Worm (Caenorhabditis elegans) whole organism, L4 larva: Measurements from ENCODE around the gene sax-2.
A peak's percentile ranks its signal among the peaks of the same experiment; 100 is the strongest.

Source experiments
- attf-4 ChIP-seq: sonication (generic microtip); optimal IDR thresholded peaks from 3 replicates; lab custom pipeline; 2017; ENCODE audit warnings: missing biosample characterization, missing genetic modification characterization
- ces-1 ChIP-seq: fragments of 150-350 bp; sonication (generic microtip); optimal IDR thresholded peaks from 4 replicates; lab custom pipeline; 2014; ENCODE audit warnings: missing biosample characterization, missing genetic modification reagents, missing genetic modification characterization
- daf-12 ChIP-seq: fragments of 150-350 bp; optimal IDR thresholded peaks from 2 replicates; lab custom pipeline; 2014; ENCODE audit warnings: missing biosample characterization, missing genetic modification reagents, missing genetic modification characterization
- daf-19 ChIP-seq: fragments of 200-800 bp; sonication (Bioruptor generic); conservative IDR thresholded peaks from 2 replicates; pipeline ENCODE4 v1.3.6; 2022; ENCODE audit warnings: missing genetic modification characterization, missing compliant biosample characterization
- gei-8 ChIP-seq: fragments of 200-800 bp; sonication (Bioruptor generic); optimal IDR thresholded peaks from 2 replicates; lab custom pipeline; 2018; ENCODE audit warnings: mild to moderate bottlenecking, missing genetic modification characterization, missing compliant biosample characterization
- madf-9 ChIP-seq: fragments of 200-800 bp; sonication (Bioruptor generic); conservative IDR thresholded peaks from 2 replicates; pipeline ENCODE4 v1.3.6; 2022; ENCODE audit warnings: missing genetic modification reagents, missing genetic modification characterization, missing compliant biosample characterization
- mep-1 ChIP-seq: fragments of 150-350 bp; sonication (generic microtip); optimal IDR thresholded peaks from 3 replicates; lab custom pipeline; 2014; ENCODE audit warnings: missing biosample characterization, missing genetic modification characterization
- nhr-25 ChIP-seq: sonication (generic microtip); optimal IDR thresholded peaks from 2 replicates; lab custom pipeline; 2017; ENCODE audit warnings: missing genetic modification characterization, mild to moderate bottlenecking, missing compliant biosample characterization, antibody characterized with exemption, moderate library complexity, borderline replicate concordance; ENCODE audit not compliant: insufficient read depth
- nhr-77 ChIP-seq: fragments of 150-350 bp; optimal IDR thresholded peaks from 2 replicates; lab custom pipeline; 2014; ENCODE audit warnings: missing biosample characterization, missing genetic modification characterization
- snpc-4 ChIP-seq: fragments of 150-350 bp; optimal IDR thresholded peaks from 2 replicates; lab custom pipeline; 2014; ENCODE audit warnings: missing biosample characterization, missing genetic modification characterization
- spr-1 ChIP-seq: sonication (generic microtip); optimal IDR thresholded peaks from 2 replicates; lab custom pipeline; 2016; ENCODE audit warnings: mild to moderate bottlenecking, missing genetic modification characterization, missing compliant biosample characterization
- unc-130 ChIP-seq: sonication (generic microtip); optimal IDR thresholded peaks from 2 replicates; lab custom pipeline; 2016; ENCODE audit warnings: missing genetic modification reagents, missing genetic modification characterization, missing compliant biosample characterization
- ztf-11 ChIP-seq: fragments of 150-350 bp; optimal IDR thresholded peaks from 2 replicates; lab custom pipeline; 2014; ENCODE audit warnings: missing biosample characterization, missing genetic modification characterization

- TF ChIP-seq mep-1 (tag; lab: Kevin White, UChicago), result no peak
- TF ChIP-seq snpc-4, result no peak
- TF ChIP-seq nhr-77 (tag; lab: Kevin White, UChicago), result peak; percentile 16
- TF ChIP-seq unc-130, result no peak
- TF ChIP-seq daf-12 (tag; lab: Kevin White, UChicago), result no peak
- no peak for TF ChIP-seq spr-1 (tag; lab: Kevin White, UChicago)
- TF ChIP-seq attf-4, result no peak
- TF ChIP-seq madf-9 (GFP tag; lab: Robert Waterston, UW), result no peak
- no peak for TF ChIP-seq ces-1 (GFP tag; lab: Kevin White, UChicago)
- no peak for TF ChIP-seq daf-19
- no peak for TF ChIP-seq gei-8 (GFP tag; lab: Kevin White, UChicago)
- TF ChIP-seq ztf-11 (tag; lab: Kevin White, UChicago), result no peak
- TF ChIP-seq nhr-25 (tag; lab: Kevin White, UChicago), result no peak
Observed at ce11 chrIII:5165745-5166144, 56.2 kb downstream of the sax-2 start.
